Worm (Caenorhabditis elegans) whole organism, L4 larva: Measurements from ENCODE around the gene moc-6.
A peak's percentile ranks its signal among the peaks of the same experiment; 100 is the strongest.

ENCODE experiments used
- D1046.2 ChIP-seq: fragments of 200-800 bp; sonication (Bioruptor generic); IDR thresholded peaks from 2 replicates; pipeline ENCODE4 v1.3.6; 2022; ENCODE audit warnings: missing genetic modification characterization, missing compliant biosample characterization
- F10B5.3 ChIP-seq: sonication (generic microtip); optimal IDR thresholded peaks from 2 replicates; lab custom pipeline; 2016; ENCODE audit warnings: mild to moderate bottlenecking, missing genetic modification characterization, missing compliant biosample characterization
- R02D3.7 ChIP-seq: fragments of 150-350 bp; sonication (generic microtip); optimal IDR thresholded peaks from 3 replicates; lab custom pipeline; 2014; ENCODE audit warnings: missing biosample characterization, missing genetic modification characterization
- Y5F2A.4 ChIP-seq: fragments of 200-800 bp; sonication (Bioruptor generic); optimal IDR thresholded peaks from 2 replicates; lab custom pipeline; 2018; ENCODE audit warnings: mild to moderate bottlenecking, missing genetic modification characterization, missing compliant biosample characterization
- aha-1 ChIP-seq: fragments of 150-350 bp; peaks from one replicate; lab custom pipeline; 2014; ENCODE audit warnings: missing biosample characterization, missing genetic modification characterization
- aly-2 ChIP-seq: sonication (generic microtip); optimal IDR thresholded peaks from 2 replicates; lab custom pipeline; 2018; ENCODE audit warnings: missing biosample characterization, missing genetic modification characterization
- arid-1 ChIP-seq: fragments of 200-800 bp; sonication (Bioruptor generic); conservative IDR thresholded peaks from 2 replicates; pipeline ENCODE4 v1.3.6; 2022; ENCODE audit warnings: missing genetic modification reagents, missing genetic modification characterization, missing compliant biosample characterization
- ceh-44 ChIP-seq: fragments of 200-800 bp; sonication (Bioruptor generic); IDR thresholded peaks from 2 replicates; pipeline ENCODE4 v1.3.6; 2022; ENCODE audit warnings: missing genetic modification reagents, missing genetic modification characterization, missing compliant biosample characterization
- ceh-82 ChIP-seq: sonication (generic microtip); optimal IDR thresholded peaks from 2 replicates; lab custom pipeline; 2017; ENCODE audit warnings: missing biosample characterization, missing genetic modification characterization
- dmd-6 ChIP-seq: fragments of 200-800 bp; sonication (Bioruptor generic); IDR thresholded peaks from 2 replicates; pipeline ENCODE4 v1.3.6; 2022; ENCODE audit warnings: missing genetic modification reagents, missing genetic modification characterization, missing compliant biosample characterization
- dve-1 ChIP-seq: sonication (generic microtip); optimal IDR thresholded peaks from 2 replicates; lab custom pipeline; 2017; ENCODE audit warnings: antibody characterized with exemption, mild to moderate bottlenecking, missing genetic modification characterization, missing compliant biosample characterization; ENCODE audit not compliant: insufficient read depth
- egl-27 ChIP-seq: sonication (generic microtip); optimal IDR thresholded peaks from 3 replicates; lab custom pipeline; 2017; ENCODE audit warnings: missing biosample characterization, missing genetic modification reagents, missing genetic modification characterization
- egl-43 ChIP-seq: fragments of 200-800 bp; sonication (Bioruptor generic); IDR thresholded peaks from 2 replicates; pipeline ENCODE4 v1.3.6; 2022; ENCODE audit warnings: missing genetic modification reagents, missing genetic modification characterization, missing compliant biosample characterization
- fos-1 ChIP-seq: fragments of 150-350 bp; optimal IDR thresholded peaks from 2 replicates; lab custom pipeline; 2014; ENCODE audit warnings: missing biosample characterization, missing genetic modification characterization
- hlh-11 ChIP-seq: fragments of 200-800 bp; sonication (Bioruptor generic); optimal IDR thresholded peaks from 2 replicates; lab custom pipeline; 2018; ENCODE audit warnings: mild to moderate bottlenecking, missing genetic modification characterization, missing compliant biosample characterization
- hlh-30 ChIP-seq: sonication (generic microtip); optimal IDR thresholded peaks from 2 replicates; lab custom pipeline; 2017; ENCODE audit warnings: antibody characterized with exemption, mild to moderate bottlenecking, missing genetic modification characterization, missing compliant biosample characterization; ENCODE audit not compliant: insufficient read depth
- hmg-1.1 ChIP-seq: fragments of 200-800 bp; sonication (Bioruptor generic); IDR thresholded peaks from 2 replicates; pipeline ENCODE4 v1.3.6; 2022; ENCODE audit warnings: missing genetic modification reagents, missing genetic modification characterization, missing compliant biosample characterization
- lim-7 ChIP-seq: fragments of 200-800 bp; sonication (Bioruptor generic); IDR thresholded peaks from 2 replicates; pipeline ENCODE4 v1.3.6; 2022; ENCODE audit warnings: missing genetic modification characterization, missing compliant biosample characterization
- lin-38 ChIP-seq: fragments of 200-800 bp; sonication (Bioruptor generic); IDR thresholded peaks from 2 replicates; pipeline ENCODE4 v1.3.6; 2022; ENCODE audit warnings: missing genetic modification reagents, missing genetic modification characterization, missing compliant biosample characterization
- madf-5 ChIP-seq, 2 experiments: fragments of 200-800 bp; sonication (Bioruptor generic); IDR thresholded peaks; 2 replicates each; pipeline ENCODE4 v1.3.6; 2022; ENCODE audit warnings: missing compliant biosample characterization in 2 of 2, missing genetic modification characterization in 2 of 2
- nhr-10 ChIP-seq: fragments of 150-350 bp; optimal IDR thresholded peaks from 2 replicates; lab custom pipeline; 2014; ENCODE audit warnings: missing biosample characterization, missing genetic modification characterization
- nhr-28 ChIP-seq: fragments of 150-350 bp; optimal IDR thresholded peaks from 2 replicates; lab custom pipeline; 2014; ENCODE audit warnings: missing biosample characterization, missing genetic modification characterization
- nhr-41 ChIP-seq: fragments of 200-800 bp; sonication (Bioruptor generic); IDR thresholded peaks from 2 replicates; pipeline ENCODE4 v1.3.6; 2022; ENCODE audit warnings: missing genetic modification reagents, missing genetic modification characterization, missing compliant biosample characterization
- nhr-42 ChIP-seq: fragments of 200-800 bp; sonication (Bioruptor generic); IDR thresholded peaks from 2 replicates; pipeline ENCODE4 v1.3.6; 2022; ENCODE audit warnings: missing genetic modification characterization, missing compliant biosample characterization
- nhr-6 ChIP-seq: fragments of 150-350 bp; optimal IDR thresholded peaks from 2 replicates; lab custom pipeline; 2014; ENCODE audit warnings: missing biosample characterization, missing genetic modification characterization
- nhr-77 ChIP-seq: fragments of 150-350 bp; optimal IDR thresholded peaks from 2 replicates; lab custom pipeline; 2014; ENCODE audit warnings: missing biosample characterization, missing genetic modification characterization
- pha-4 ChIP-seq, 2 experiments: fragments of 150-350 bp in 1 of 2; fragments of 200-800 bp in 1 of 2; sonication (Bioruptor generic) in 1 of 2; IDR thresholded peaks in 1 of 2; optimal IDR thresholded peaks in 1 of 2; 2 replicates each; pipeline versions ENCODE4 v1.3.6 to Lab custom; 2014 to 2022; ENCODE audit warnings: missing genetic modification characterization in 2 of 2, missing genetic modification reagents in 2 of 2, missing biosample characterization in 1 of 2, missing compliant biosample characterization in 1 of 2
- snpc-1.2 ChIP-seq: fragments of 200-800 bp; sonication (Bioruptor generic); IDR thresholded peaks from 2 replicates; pipeline ENCODE4 v1.3.6; 2022; ENCODE audit warnings: missing genetic modification reagents, missing genetic modification characterization, missing compliant biosample characterization
- unc-39 ChIP-seq: sonication (generic microtip); optimal IDR thresholded peaks from 2 replicates; lab custom pipeline; 2017; ENCODE audit warnings: missing biosample characterization, missing genetic modification characterization
- unc-62 ChIP-seq, 3 experiments: fragments of 150-350 bp in 1 of 3; sonication (generic microtip); optimal IDR thresholded peaks in 2 of 3; peaks in 1 of 3; 1 replicate in 1 of 3; 2 replicates in 2 of 3; lab custom pipeline; 2014 to 2017; ENCODE audit warnings: missing biosample characterization in 3 of 3, missing genetic modification characterization in 3 of 3, missing genetic modification reagents in 3 of 3, missing genotype in 1 of 3
- vab-7 ChIP-seq: fragments of 200-800 bp; sonication (Bioruptor generic); IDR thresholded peaks from 2 replicates; pipeline ENCODE4 v1.3.6; 2022; ENCODE audit warnings: missing genetic modification reagents, missing genetic modification characterization, missing compliant biosample characterization
- zag-1 ChIP-seq: fragments of 150-350 bp; optimal IDR thresholded peaks from 2 replicates; lab custom pipeline; 2014; ENCODE audit warnings: missing biosample characterization, missing genetic modification characterization
- zfp-2 ChIP-seq: sonication (generic microtip); optimal IDR thresholded peaks from 2 replicates; lab custom pipeline; 2016; ENCODE audit warnings: mild to moderate bottlenecking, missing genetic modification characterization, missing compliant biosample characterization
- ztf-11 ChIP-seq: fragments of 150-350 bp; optimal IDR thresholded peaks from 2 replicates; lab custom pipeline; 2014; ENCODE audit warnings: missing biosample characterization, missing genetic modification characterization
- ztf-7 ChIP-seq: fragments of 150-350 bp; optimal IDR thresholded peaks from 2 replicates; lab custom pipeline; 2014; ENCODE audit warnings: missing biosample characterization, missing genetic modification characterization

The moc-6 gene

DNA sequence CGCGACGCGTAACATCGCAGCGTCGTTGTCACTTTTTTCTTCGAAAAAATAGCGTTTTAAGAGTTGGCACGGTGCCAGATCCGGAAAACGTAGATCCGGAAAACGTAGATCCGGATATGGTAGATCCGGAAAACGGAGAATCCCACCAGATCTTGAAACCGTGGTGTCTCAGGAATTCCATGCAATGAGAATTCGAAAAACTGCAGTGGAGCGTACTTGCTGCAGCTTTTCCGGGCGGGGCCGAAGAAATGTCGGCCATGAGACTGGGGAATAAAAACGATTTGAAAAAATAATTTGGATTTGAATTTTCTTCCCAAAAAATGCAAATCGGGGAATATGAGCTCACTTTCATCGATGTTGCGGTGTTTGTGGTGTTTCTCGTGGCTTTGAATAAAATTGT lies 23.3 kb upstream of the moc-6 start, which contains the start of gene K10D2.5 (continued):
- TF ChIP-seq nhr-41 (GFP tag; lab: Robert Waterston, UW) (0 out of 2 replicates have a peak, but pooled peaks have one; percentile 12), ztf-7 (no peak), madf-5 (GFP tag; IDR thresholded peaks at IDR 0.05; lab: Robert Waterston, UW) (peak; percentile 97), egl-43 (GFP tag; lab: Robert Waterston, UW) (peak; percentile 83), nhr-42 (peak; percentile 81; the same call in 1 of the 2 replicates), Y5F2A.4 (GFP tag; lab: Kevin White, UChicago) (no peak), nhr-10 (tag; lab: Kevin White, UChicago) (no peak), R02D3.7 (tag; lab: Kevin White, UChicago) (no peak), aha-1 (tag; lab: Kevin White, UChicago) (peak; percentile 85), vab-7 (GFP tag; lab: Robert Waterston, UW) (peak; percentile 91), aly-2 (tag; lab: Kevin White, UChicago) (no peak), ceh-44 (GFP tag; lab: Robert Waterston, UW) (peak; percentile 99), nhr-6 (tag; lab: Kevin White, UChicago) (peak; percentile 88), pha-4 (GFP tag; IDR thresholded peaks at IDR 0.05; lab: Robert Waterston, UW) (no peak), pha-4 (tag; optimal IDR thresholded peaks at IDR 0.05; lab: Kevin White, UChicago) (peak; percentile 60), D1046.2 (peak; percentile 95), dmd-6 (peak; percentile 91)

- TF ChIP-seq lin-38 (no peak), ztf-11 (tag; lab: Kevin White, UChicago) (no peak), nhr-77 (no peak), F10B5.3 (tag; lab: Kevin White, UChicago) (no peak), vab-7 (GFP tag; lab: Robert Waterston, UW) (no peak), nhr-28 (no peak), snpc-1.2 (GFP tag; lab: Robert Waterston, UW) (no peak), hmg-1.1 (GFP tag; lab: Robert Waterston, UW) (no peak), hlh-11 (tag; lab: Kevin White, UChicago) (no peak), egl-27 (tag; lab: Kevin White, UChicago) (no peak), pha-4 (GFP tag; IDR thresholded peaks at IDR 0.05; lab: Robert Waterston, UW) (no peak), pha-4 (tag; optimal IDR thresholded peaks at IDR 0.05; lab: Kevin White, UChicago) (no peak), unc-39 (tag; lab: Kevin White, UChicago) (no peak), hlh-30 (tag; lab: Kevin White, UChicago) (no peak), zfp-2 (tag; lab: Kevin White, UChicago) (no peak), ceh-82 (tag; lab: Kevin White, UChicago) (no peak)
- TF ChIP-seq, all 104 proteins: peak for 0
These were observed 22.7 kb upstream of the moc-6 start, which contains the start of gene emb-1 for ce11 chrIII:5173139-5173538. Gene emb-1 (plus strand): TSS chrIII:5173439.

DNA sequence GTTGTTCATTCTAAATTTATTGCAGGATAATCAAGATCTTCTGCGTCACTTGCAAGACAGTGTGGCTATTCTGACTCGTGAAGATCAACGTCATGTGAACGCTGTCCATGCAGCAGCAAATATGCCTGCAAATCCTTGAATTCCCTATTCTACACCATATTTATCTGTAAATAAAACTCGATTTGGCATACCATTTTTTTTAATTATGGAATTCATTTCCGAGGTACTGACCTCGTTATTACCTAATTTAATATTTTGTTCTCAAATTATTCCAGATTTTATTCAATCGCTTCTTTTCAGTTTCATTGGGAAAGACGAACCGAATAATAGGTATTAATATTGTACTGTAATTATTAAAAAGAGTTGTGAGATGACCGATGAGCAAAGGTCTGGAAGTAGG lies 22.2 kb upstream of the moc-6 start, which contains the start of gene cid-1:
TSS of gene cid-1 (plus strand) at position 301 of the 400 bp plus-strand sequence.
- TF ChIP-seq D1046.2 (no peak), aha-1 (tag; lab: Kevin White, UChicago) (peak; percentile 48)

- TF ChIP-seq zag-1 (tag; lab: Kevin White, UChicago), result no peak
- peak in 1 of 2 experiments; percentile 73 for TF ChIP-seq unc-62 (GFP tag; optimal IDR thresholded peaks at IDR 0.05 in 1 of 2; lab: Kevin White, UChicago)
- no peak for TF ChIP-seq unc-62 (tag; optimal IDR thresholded peaks at IDR 0.05; lab: Kevin White, UChicago)
- TF ChIP-seq dve-1 (tag; lab: Kevin White, UChicago), result no peak
- TF ChIP-seq lim-7 (GFP tag; lab: Robert Waterston, UW), result no peak
- TF ChIP-seq arid-1 (GFP tag; lab: Robert Waterston, UW), result no peak
- TF ChIP-seq fos-1 (tag; lab: Kevin White, UChicago), result no peak
These were observed 16.6 kb upstream of the moc-6 start for ce11 chrIII:5179166-5179565.
